Worm (Caenorhabditis elegans): ENCODE results near the gene clec-61.

DNA sequence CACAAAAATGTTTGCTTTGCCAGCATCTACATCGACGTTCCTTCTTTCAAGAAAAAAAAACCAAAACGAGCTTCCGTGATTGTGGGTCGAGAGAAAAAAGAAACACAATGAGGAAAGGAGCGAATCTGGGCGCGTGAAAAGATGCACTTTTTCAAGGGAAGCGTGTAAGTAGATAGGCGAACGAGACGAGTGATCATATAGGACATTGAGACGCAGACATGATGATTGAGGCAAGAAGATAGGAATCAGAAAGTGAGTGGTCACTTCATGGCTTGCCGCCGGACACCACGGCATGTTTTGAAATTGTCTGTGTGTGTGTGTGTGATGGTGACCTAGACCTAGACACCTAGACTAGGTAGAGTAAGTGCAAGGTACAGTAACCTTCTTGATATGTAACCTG, 11.2 kb upstream of the clec-61 start:
- TF ChIP-seq ZK185.1 (tag; optimal IDR thresholded peaks at IDR 0.05; ENCODE audit: poor library complexity, severe bottlenecking) (no peak), nhr-90 (tag; optimal IDR thresholded peaks at IDR 0.05) (no peak), F22D6.2 (tag; optimal IDR thresholded peaks at IDR 0.05) (no peak), repo-1 (tag; optimal IDR thresholded peaks at IDR 0.05) (no peak), lin-40 (tag; optimal IDR thresholded peaks at IDR 0.05) (no peak), egl-44 (GFP tag; IDR thresholded peaks at IDR 0.05) (no peak), nfya-1 (tag; optimal IDR thresholded peaks at IDR 0.05; ENCODE audit: borderline replicate concordance, insufficient read depth) (no peak), nhr-80 (tag; optimal IDR thresholded peaks at IDR 0.05) (peak; percentile 17), lin-26 (GFP tag; IDR thresholded peaks at IDR 0.05) (no peak), lsy-27 (tag; optimal IDR thresholded peaks at IDR 0.05; ENCODE audit: borderline replicate concordance, insufficient read depth) (no peak)

Data from whole organism, young adult.